Worm (Caenorhabditis elegans) whole organism, L3 larva: ENCODE data around the gene F25B5.3.

Experiments used
- R02D3.7 ChIP-seq: fragments of 150-350 bp; optimal IDR thresholded peaks from 2 replicates; lab custom pipeline; 2014; ENCODE audit warnings: missing biosample characterization, missing genetic modification characterization
- ceh-16 ChIP-seq: sonication (generic microtip); optimal IDR thresholded peaks from 2 replicates; lab custom pipeline; 2017; ENCODE audit warnings: missing biosample characterization, missing genetic modification characterization
- ceh-9 ChIP-seq: sonication (generic microtip); optimal IDR thresholded peaks from 2 replicates; lab custom pipeline; 2018; ENCODE audit warnings: missing biosample characterization, missing genetic modification characterization
- daf-12 ChIP-seq: fragments of 150-350 bp; optimal IDR thresholded peaks from 2 replicates; lab custom pipeline; 2014; ENCODE audit warnings: missing biosample characterization, missing genetic modification reagents, missing genetic modification characterization
- egl-27 ChIP-seq: sonication (generic microtip); optimal IDR thresholded peaks from 4 replicates; lab custom pipeline; 2017; ENCODE audit warnings: missing biosample characterization, missing genetic modification reagents, missing genetic modification characterization
- egl-5 ChIP-seq: fragments of 150-350 bp; optimal IDR thresholded peaks from 2 replicates; lab custom pipeline; 2017; ENCODE audit warnings: missing biosample characterization, missing genetic modification reagents, missing genetic modification characterization, inconsistent platforms
- elt-1 ChIP-seq: fragments of 150-350 bp; optimal IDR thresholded peaks from 2 replicates; lab custom pipeline; 2014; ENCODE audit warnings: missing biosample characterization, missing genetic modification characterization
- elt-2 ChIP-seq: sonication (generic microtip); optimal IDR thresholded peaks from 2 replicates; lab custom pipeline; 2016; ENCODE audit warnings: missing genetic modification reagents, mild to moderate bottlenecking, missing genetic modification characterization, missing compliant biosample characterization
- elt-3 ChIP-seq, 3 experiments: fragments of 150-350 bp in 1 of 3; sonication (generic microtip) in 2 of 3; optimal IDR thresholded peaks; 2 replicates in 2 of 3; 4 replicates in 1 of 3; lab custom pipeline; 2014 to 2017; ENCODE audit warnings: missing biosample characterization in 3 of 3, missing genetic modification characterization in 3 of 3
- fkh-2 ChIP-seq: fragments of 150-350 bp; optimal IDR thresholded peaks from 2 replicates; lab custom pipeline; 2014; ENCODE audit warnings: missing biosample characterization, missing genetic modification reagents, missing genetic modification characterization
- fos-1 ChIP-seq: fragments of 150-350 bp; optimal IDR thresholded peaks from 2 replicates; lab custom pipeline; 2014; ENCODE audit warnings: missing biosample characterization, missing genetic modification characterization
- hmg-11 ChIP-seq: sonication (generic microtip); optimal IDR thresholded peaks from 2 replicates; lab custom pipeline; 2016; ENCODE audit warnings: missing genetic modification characterization, missing compliant biosample characterization
- jun-1 ChIP-seq: fragments of 150-350 bp; optimal IDR thresholded peaks from 2 replicates; lab custom pipeline; 2014; ENCODE audit warnings: missing biosample characterization, missing genetic modification reagents, missing genetic modification characterization
- lin-15B ChIP-seq: fragments of 150-350 bp; optimal IDR thresholded peaks from 2 replicates; lab custom pipeline; 2014; ENCODE audit warnings: missing biosample characterization, missing genetic modification characterization
- lin-39 ChIP-seq: fragments of 150-350 bp; optimal IDR thresholded peaks from 2 replicates; lab custom pipeline; 2018; ENCODE audit warnings: missing biosample characterization, missing genetic modification reagents, missing genetic modification characterization
- mdl-1 ChIP-seq: fragments of 150-350 bp; optimal IDR thresholded peaks from 2 replicates; lab custom pipeline; 2014; ENCODE audit warnings: missing biosample characterization, missing genetic modification characterization
- mml-1 ChIP-seq: fragments of 150-350 bp; sonication (generic microtip); optimal IDR thresholded peaks from 3 replicates; lab custom pipeline; 2014; ENCODE audit warnings: missing biosample characterization, missing genetic modification characterization
- nfya-1 ChIP-seq: sonication (generic microtip); optimal IDR thresholded peaks from 2 replicates; lab custom pipeline; 2017; ENCODE audit warnings: missing genetic modification characterization, mild to moderate bottlenecking, missing compliant biosample characterization, antibody characterized with exemption, moderate library complexity; ENCODE audit not compliant: insufficient read depth
- nhr-11 ChIP-seq: fragments of 150-350 bp; optimal IDR thresholded peaks from 2 replicates; lab custom pipeline; 2014; ENCODE audit warnings: missing biosample characterization, missing genetic modification characterization
- nhr-12 ChIP-seq: fragments of 150-350 bp; optimal IDR thresholded peaks from 2 replicates; lab custom pipeline; 2014; ENCODE audit warnings: missing biosample characterization, missing genetic modification characterization
- nhr-23 ChIP-seq: fragments of 150-350 bp; optimal IDR thresholded peaks from 2 replicates; lab custom pipeline; 2014; ENCODE audit warnings: missing biosample characterization, missing genetic modification reagents, missing genetic modification characterization
- nhr-237 ChIP-seq: fragments of 150-350 bp; optimal IDR thresholded peaks from 2 replicates; lab custom pipeline; 2014; ENCODE audit warnings: missing biosample characterization, missing genetic modification characterization
- nhr-25 ChIP-seq: sonication (generic microtip); optimal IDR thresholded peaks from 2 replicates; lab custom pipeline; 2017; ENCODE audit warnings: missing biosample characterization, missing genetic modification characterization
- nhr-28 ChIP-seq: fragments of 150-350 bp; optimal IDR thresholded peaks from 2 replicates; lab custom pipeline; 2014; ENCODE audit warnings: missing biosample characterization, missing genetic modification characterization
- nhr-43 ChIP-seq: sonication (generic microtip); optimal IDR thresholded peaks from 2 replicates; lab custom pipeline; 2016; ENCODE audit warnings: mild to moderate bottlenecking, missing genetic modification characterization, missing compliant biosample characterization; ENCODE audit not compliant: poor library complexity, severe bottlenecking
- nhr-67 ChIP-seq: fragments of 150-350 bp; optimal IDR thresholded peaks from 2 replicates; lab custom pipeline; 2014; ENCODE audit warnings: missing biosample characterization, missing genetic modification characterization
- nhr-76 ChIP-seq: fragments of 150-350 bp; sonication (generic microtip); optimal IDR thresholded peaks from 5 replicates; lab custom pipeline; 2014; ENCODE audit warnings: missing biosample characterization, missing genetic modification characterization
- nhr-77 ChIP-seq: fragments of 150-350 bp; optimal IDR thresholded peaks from 2 replicates; lab custom pipeline; 2014; ENCODE audit warnings: missing biosample characterization, missing genetic modification characterization
- pha-4 ChIP-seq: fragments of 150-350 bp; optimal IDR thresholded peaks from 2 replicates; lab custom pipeline; 2014; ENCODE audit warnings: missing biosample characterization, missing genetic modification reagents, missing genetic modification characterization
- pqm-1 ChIP-seq: fragments of 150-350 bp; optimal IDR thresholded peaks from 2 replicates; lab custom pipeline; 2017; ENCODE audit warnings: missing biosample characterization, missing genetic modification characterization, inconsistent platforms
- skn-1 ChIP-seq: fragments of 150-350 bp; optimal IDR thresholded peaks from 2 replicates; lab custom pipeline; 2014; ENCODE audit warnings: missing biosample characterization, missing genetic modification characterization
- snpc-4 ChIP-seq: fragments of 150-350 bp; optimal IDR thresholded peaks from 2 replicates; lab custom pipeline; 2014; ENCODE audit warnings: missing biosample characterization, missing genetic modification characterization
- tbx-2 ChIP-seq: sonication (generic microtip); optimal IDR thresholded peaks from 2 replicates; lab custom pipeline; 2016; ENCODE audit warnings: mild to moderate bottlenecking, missing genetic modification characterization, missing compliant biosample characterization
- unc-39 ChIP-seq: sonication (generic microtip); optimal IDR thresholded peaks from 4 replicates; lab custom pipeline; 2017; ENCODE audit warnings: missing biosample characterization, missing genetic modification characterization
- ztf-11 ChIP-seq: fragments of 150-350 bp; optimal IDR thresholded peaks from 2 replicates; lab custom pipeline; 2014; ENCODE audit warnings: missing biosample characterization, missing genetic modification characterization
- ztf-4 ChIP-seq: fragments of 150-350 bp; optimal IDR thresholded peaks from 2 replicates; lab custom pipeline; 2014; ENCODE audit warnings: missing biosample characterization, missing genetic modification characterization

F25B5.3 gene

ce11 chrIII:5976021-5976420 is 27.3 kb downstream of the F25B5.3 start:
- TF ChIP-seq ceh-9 (tag; lab: Kevin White, UChicago) (no peak), nhr-67 (tag; lab: Kevin White, UChicago) (no peak), unc-39 (no peak), skn-1 (tag; lab: Kevin White, UChicago) (no peak), ztf-11 (tag; lab: Kevin White, UChicago) (no peak), R02D3.7 (tag; lab: Kevin White, UChicago) (no peak), fkh-2 (tag; lab: Kevin White, UChicago) (no peak), nhr-12 (tag; lab: Kevin White, UChicago) (no peak), elt-1 (tag; lab: Kevin White, UChicago) (no peak), nhr-25 (tag; lab: Kevin White, UChicago) (no peak), tbx-2 (tag; lab: Kevin White, UChicago) (no peak), nhr-76 (tag; lab: Kevin White, UChicago) (no peak), pha-4 (no peak), nhr-77 (tag; lab: Kevin White, UChicago) (no peak), snpc-4 (tag; lab: Kevin White, UChicago) (no peak), egl-27 (tag; lab: Kevin White, UChicago) (no peak), ceh-16 (tag; lab: Kevin White, UChicago) (no peak), nhr-43 (tag; lab: Kevin White, UChicago) (no peak), jun-1 (tag; lab: Kevin White, UChicago) (no peak)
- TF ChIP-seq, all 47 proteins: peak for 0

ce11 chrIII:5980274-5980918 is 31.7 kb downstream of the F25B5.3 start:
- TF ChIP-seq nfya-1 (tag; lab: Kevin White, UChicago) = no peak
- TF ChIP-seq pha-4 = peak; percentile 93
- TF ChIP-seq elt-2 (tag; lab: Kevin White, UChicago) = peak; percentile 30
- TF ChIP-seq ztf-11 (tag; lab: Kevin White, UChicago) = no peak

ce11 chrIII:5981407-5981806 is 32.7 kb downstream of the F25B5.3 start:
- peak; percentile 1 for TF ChIP-seq pha-4
- no peak for TF ChIP-seq nhr-25 (tag; lab: Kevin White, UChicago)
- peak; percentile 88 for TF ChIP-seq elt-2 (tag; lab: Kevin White, UChicago)
- TF ChIP-seq skn-1 (tag; lab: Kevin White, UChicago) = peak; percentile 83
- TF ChIP-seq pqm-1 (tag; lab: Kevin White, UChicago) = peak; percentile 85
- no peak for TF ChIP-seq ceh-16 (tag; lab: Kevin White, UChicago)
- peak; percentile 50 for TF ChIP-seq jun-1 (tag; lab: Kevin White, UChicago)

- TF ChIP-seq egl-5 (tag; lab: Kevin White, UChicago) (no peak), mml-1 (tag; lab: Kevin White, UChicago) (no peak), hmg-11 (tag; lab: Kevin White, UChicago) (no peak), nhr-28 (tag; lab: Kevin White, UChicago) (no peak), ceh-9 (tag; lab: Kevin White, UChicago) (no peak), pha-4 (no peak), ceh-16 (tag; lab: Kevin White, UChicago) (no peak), daf-12 (tag; lab: Kevin White, UChicago) (no peak), elt-3 (tag; optimal IDR thresholded peaks at IDR 0.05; lab: Kevin White, UChicago) (no peak), nhr-43 (tag; lab: Kevin White, UChicago) (no peak)
Observed at ce11 chrIII:5982026-5982425, 33.3 kb downstream of the F25B5.3 start, which contains the start of gene frm-2. frm-2 (minus strand) TSS chrIII:5982126.

ce11 chrIII:5982753-5983390 is 34.2 kb downstream of the F25B5.3 start:
- TF ChIP-seq mdl-1 (tag; lab: Kevin White, UChicago) (no peak), lin-15B (tag; lab: Kevin White, UChicago) (no peak), nhr-237 (tag; lab: Kevin White, UChicago) (no peak), fos-1 (no peak), nhr-28 (tag; lab: Kevin White, UChicago) (no peak), egl-27 (tag; lab: Kevin White, UChicago) (no peak), nhr-23 (peak; percentile 20), lin-39 (no peak), elt-2 (tag; lab: Kevin White, UChicago) (no peak), nhr-11 (tag; lab: Kevin White, UChicago) (no peak), nhr-25 (tag; lab: Kevin White, UChicago) (peak; percentile 55), unc-39 (no peak), nhr-77 (tag; lab: Kevin White, UChicago) (no peak), ztf-4 (no peak), pha-4 (peak; percentile 46), jun-1 (tag; lab: Kevin White, UChicago) (no peak), nhr-12 (tag; lab: Kevin White, UChicago) (no peak)
